Worm (Caenorhabditis elegans): Measurements from ENCODE around the gene EGAP2.2.

DNA sequence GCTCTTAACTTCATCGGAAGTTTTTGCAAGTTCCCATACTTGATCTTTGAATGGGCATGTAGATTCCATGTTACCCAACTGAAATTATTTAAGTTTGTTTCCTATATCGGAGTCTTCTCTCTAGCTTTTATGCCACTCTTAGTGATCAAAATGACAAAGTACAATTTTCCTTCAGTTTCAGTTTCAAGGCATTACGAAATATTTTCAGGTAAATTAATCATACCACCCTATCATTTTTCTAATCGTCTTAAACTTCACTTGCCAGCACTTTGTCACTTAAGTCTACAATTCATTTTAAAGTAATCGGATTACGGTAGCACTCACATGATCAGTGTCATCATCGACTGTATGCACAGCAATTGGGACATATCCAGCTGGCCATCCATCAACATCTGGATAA is 5.0 kb downstream of the EGAP2.2 start:
- no peak for TF ChIP-seq nhr-28 (tag; optimal IDR thresholded peaks at IDR 0.05)
- TF ChIP-seq zag-1 (tag; optimal IDR thresholded peaks at IDR 0.05), result no peak
- TF ChIP-seq fkh-10 (GFP tag; optimal IDR thresholded peaks at IDR 0.05), result no peak
- no peak for TF ChIP-seq nhr-12 (tag; optimal IDR thresholded peaks at IDR 0.05)
- no peak for TF ChIP-seq unc-62 (GFP tag; optimal IDR thresholded peaks at IDR 0.05)
- TF ChIP-seq elt-2 (tag; optimal IDR thresholded peaks at IDR 0.05), result peak; percentile 84
- no peak for TF ChIP-seq egl-27 (tag; optimal IDR thresholded peaks at IDR 0.05)
- TF ChIP-seq aly-2 (tag; optimal IDR thresholded peaks at IDR 0.05), result no peak
- TF ChIP-seq tbx-2 (tag; optimal IDR thresholded peaks at IDR 0.05), result no peak
- no peak for TF ChIP-seq skn-1 (tag; optimal IDR thresholded peaks at IDR 0.05)
- TF ChIP-seq nhr-76 (tag; optimal IDR thresholded peaks at IDR 0.05), result no peak
- TF ChIP-seq elt-3 (tag; optimal IDR thresholded peaks at IDR 0.05), result no peak
